Fruit fly (Drosophila melanogaster) whole organism, embryonic: ENCODE measurements around the gene loaf.

Experiments
- Awh ChIP-seq: fragments of 200-800 bp; sonication (Bioruptor generic); IDR thresholded peaks from 2 replicates; pipeline ENCODE4, ENCODE4 v1.3.6; 2022; ENCODE audit warnings: missing biosample characterization, missing genetic modification characterization
- Bgb ChIP-seq: fragments of 200-800 bp; sonication (Bioruptor generic); IDR thresholded peaks from 2 replicates; pipeline ENCODE4 v1.3.6; 2022; ENCODE audit warnings: missing biosample characterization, missing genetic modification characterization; ENCODE audit not compliant: partially characterized antibody
- BtbVII ChIP-seq: fragments of 200-800 bp; sonication (Bioruptor generic); optimal IDR thresholded peaks from 3 replicates; lab custom pipeline; 2017; ENCODE audit warnings: missing biosample characterization, mild to moderate bottlenecking, missing genetic modification characterization
- CG10543 ChIP-seq: fragments of 200-800 bp; sonication (Bioruptor generic); optimal IDR thresholded peaks from 3 replicates; lab custom pipeline; 2017; ENCODE audit warnings: missing biosample characterization, mild to moderate bottlenecking, missing genetic modification characterization, moderate library complexity
- CG10959 ChIP-seq: fragments of 200-800 bp; sonication (Bioruptor generic); IDR thresholded peaks from 2 replicates; pipeline ENCODE4 v1.3.6; 2022; ENCODE audit warnings: missing biosample characterization, missing genetic modification characterization
- CG11504 ChIP-seq: fragments of 200-800 bp; sonication (Bioruptor generic); optimal IDR thresholded peaks from 3 replicates; lab custom pipeline; 2019; ENCODE audit warnings: missing biosample characterization, mild to moderate bottlenecking, missing genetic modification characterization, moderate library complexity
- CG12769 ChIP-seq: fragments of 200-800 bp; sonication (Bioruptor generic); optimal IDR thresholded peaks from 2 replicates; lab custom pipeline; 2019; ENCODE audit warnings: missing biosample characterization, mild to moderate bottlenecking, missing genetic modification characterization, moderate library complexity
- CG13894 ChIP-seq: fragments of 200-800 bp; sonication (Bioruptor generic); optimal IDR thresholded peaks from 3 replicates; lab custom pipeline; 2018; ENCODE audit warnings: missing biosample characterization, mild to moderate bottlenecking, missing genetic modification characterization, moderate library complexity
- CG16813 ChIP-seq: fragments of 200-800 bp; sonication (Bioruptor generic); IDR thresholded peaks from 3 replicates; pipeline ENCODE4 v1.3.6; 2022; ENCODE audit warnings: missing biosample characterization, missing genetic modification characterization; ENCODE audit not compliant: partially characterized antibody
- CG17802 ChIP-seq: fragments of 200-800 bp; sonication (Bioruptor generic); optimal IDR thresholded peaks from 2 replicates; lab custom pipeline; 2018; ENCODE audit warnings: missing biosample characterization, mild to moderate bottlenecking, missing genetic modification characterization, moderate library complexity
- CG18011 ChIP-seq: fragments of 200-800 bp; sonication (Bioruptor generic); optimal IDR thresholded peaks from 2 replicates; lab custom pipeline; 2017; ENCODE audit warnings: missing biosample characterization, missing genetic modification characterization, mild to moderate bottlenecking, moderate library complexity, missing genotype
- CG18476 ChIP-seq: fragments of 200-800 bp; sonication (Bioruptor generic); optimal IDR thresholded peaks from 2 replicates; lab custom pipeline; 2016; ENCODE audit warnings: missing biosample characterization, mild to moderate bottlenecking, missing genetic modification characterization
- CG2199 ChIP-seq: fragments of 200-800 bp; sonication (Bioruptor generic); IDR thresholded peaks from 3 replicates; pipeline ENCODE4 v1.3.6; 2022; ENCODE audit warnings: missing biosample characterization, missing genetic modification characterization
- CG2889 ChIP-seq: fragments of 200-800 bp; sonication (Bioruptor generic); IDR thresholded peaks from 3 replicates; pipeline ENCODE4 v1.3.6; 2022; ENCODE audit warnings: missing biosample characterization, missing genetic modification characterization
- CG32532 ChIP-seq: fragments of 200-800 bp; sonication (Bioruptor generic); IDR thresholded peaks from 2 replicates; pipeline ENCODE4 v1.3.6; 2022; ENCODE audit warnings: missing biosample characterization, missing genetic modification characterization
- CG32772 ChIP-seq: fragments of 200-800 bp; sonication (Bioruptor generic); IDR thresholded peaks from 2 replicates; pipeline ENCODE4 v1.3.6; 2022; ENCODE audit warnings: missing biosample characterization, missing genetic modification characterization
- CG3407 ChIP-seq: fragments of 200-800 bp; sonication (Bioruptor generic); optimal IDR thresholded peaks from 2 replicates; lab custom pipeline; 2018; ENCODE audit warnings: missing biosample characterization, mild to moderate bottlenecking, missing genetic modification characterization
- CG4404 ChIP-seq: fragments of 200-800 bp; sonication (Bioruptor generic); IDR thresholded peaks from 2 replicates; pipeline ENCODE4 v1.3.6; 2022; ENCODE audit warnings: missing biosample characterization, missing genetic modification characterization
- CG4730 ChIP-seq: fragments of 200-800 bp; sonication (Bioruptor generic); IDR thresholded peaks from 2 replicates; pipeline ENCODE4 v1.3.6; 2022; ENCODE audit warnings: missing biosample characterization, missing genetic modification characterization
- Dip3 ChIP-seq: fragments of 200-800 bp; sonication (Bioruptor generic); optimal IDR thresholded peaks from 3 replicates; lab custom pipeline; 2016; ENCODE audit warnings: missing biosample characterization, missing genetic modification characterization
- Dp ChIP-seq: fragments of 200-800 bp; sonication (Bioruptor generic); optimal IDR thresholded peaks from 2 replicates; lab custom pipeline; 2018; ENCODE audit warnings: missing biosample characterization, mild to moderate bottlenecking, missing genetic modification characterization, moderate library complexity
- MTF-1 ChIP-seq: fragments of 200-800 bp; sonication (Bioruptor generic); optimal IDR thresholded peaks from 2 replicates; lab custom pipeline; 2018; ENCODE audit warnings: missing biosample characterization, mild to moderate bottlenecking, missing genetic modification characterization, borderline replicate concordance
- Med ChIP-seq: fragments of 200-800 bp; sonication (Bioruptor generic); peaks from one replicate; lab custom pipeline; 2016; ENCODE audit warnings: missing biosample characterization, missing genetic modification characterization, mild to moderate bottlenecking, inconsistent platforms, moderate library complexity
- Sox102F ChIP-seq: fragments of 200-800 bp; sonication (Bioruptor generic); optimal IDR thresholded peaks from 2 replicates; lab custom pipeline; 2018; ENCODE audit warnings: missing biosample characterization, mild to moderate bottlenecking, missing genetic modification characterization, moderate library complexity
- Vsx1 ChIP-seq: fragments of 200-800 bp; sonication (Bioruptor generic); optimal IDR thresholded peaks from 2 replicates; lab custom pipeline; 2017; ENCODE audit warnings: missing biosample characterization, mild to moderate bottlenecking, missing genetic modification characterization, missing genetic modification reagents
- ara ChIP-seq: fragments of 200-800 bp; sonication (Bioruptor generic); IDR thresholded peaks from 2 replicates; pipeline ENCODE4 v1.3.6; 2022; ENCODE audit warnings: missing biosample characterization, missing genetic modification characterization
- ash1 ChIP-seq: fragments of 200-800 bp; sonication (Bioruptor generic); optimal IDR thresholded peaks from 2 replicates; lab custom pipeline; 2018; ENCODE audit warnings: missing biosample characterization, mild to moderate bottlenecking, missing genetic modification characterization
- cg ChIP-seq: fragments of 200-800 bp; sonication (Bioruptor generic); optimal IDR thresholded peaks from 3 replicates; lab custom pipeline; 2019; ENCODE audit warnings: missing biosample characterization, mild to moderate bottlenecking, missing genetic modification characterization, moderate library complexity
- chinmo ChIP-seq: fragments of 200-800 bp; sonication (Bioruptor generic); IDR thresholded peaks from 4 replicates; pipeline ENCODE4 v1.3.6; 2022; ENCODE audit warnings: missing biosample characterization, missing genetic modification characterization; ENCODE audit not compliant: partially characterized antibody
- crc ChIP-seq: fragments of 200-800 bp; sonication (Bioruptor generic); optimal IDR thresholded peaks from 2 replicates; lab custom pipeline; 2016; ENCODE audit warnings: missing biosample characterization, missing genetic modification characterization
- dmrt99B ChIP-seq: fragments of 200-800 bp; sonication (Bioruptor generic); optimal IDR thresholded peaks from 2 replicates; lab custom pipeline; 2018; ENCODE audit warnings: missing biosample characterization, mild to moderate bottlenecking, missing genetic modification characterization, moderate library complexity
- gt ChIP-seq: fragments of 200-800 bp; sonication (Bioruptor generic); IDR thresholded peaks from 2 replicates; pipeline ENCODE4 v1.3.6; 2022; ENCODE audit warnings: missing biosample characterization, missing genetic modification characterization
- ham ChIP-seq: fragments of 200-800 bp; sonication (Bioruptor generic); IDR thresholded peaks from 2 replicates; pipeline ENCODE4 v1.3.6; 2022; ENCODE audit warnings: missing biosample characterization, missing genetic modification characterization
- hth ChIP-seq: fragments of >200 bp; optimal IDR thresholded peaks from 2 replicates; lab custom pipeline; 2017; ENCODE audit warnings: inconsistent platforms
- nom ChIP-seq: fragments of 200-800 bp; sonication (Bioruptor generic); optimal IDR thresholded peaks from 2 replicates; lab custom pipeline; 2017; ENCODE audit warnings: missing biosample characterization, missing genetic modification characterization, mild to moderate bottlenecking, moderate library complexity, missing genetic modification reagents
- onecut ChIP-seq: fragments of 200-800 bp; sonication (Bioruptor generic); IDR thresholded peaks from 2 replicates; pipeline ENCODE4 v1.3.6; 2022; ENCODE audit warnings: missing biosample characterization, missing genetic modification characterization
- peb ChIP-seq: fragments of 200-800 bp; sonication (Bioruptor generic); IDR thresholded peaks from 2 replicates; pipeline ENCODE4 v1.3.6; 2022; ENCODE audit warnings: missing biosample characterization, missing genetic modification characterization
- row ChIP-seq: fragments of 200-800 bp; sonication (Bioruptor generic); IDR thresholded peaks from 3 replicates; pipeline ENCODE4 v1.3.6; 2022; ENCODE audit warnings: missing biosample characterization, missing genetic modification characterization
- sd ChIP-seq: fragments of 200-800 bp; sonication (Bioruptor generic); optimal IDR thresholded peaks from 3 replicates; lab custom pipeline; 2018; ENCODE audit warnings: missing biosample characterization, mild to moderate bottlenecking, missing genetic modification characterization, moderate library complexity
- sim ChIP-seq: fragments of 200-800 bp; sonication (Bioruptor generic); IDR thresholded peaks from 2 replicates; pipeline ENCODE4 v1.3.6; 2022; ENCODE audit warnings: missing biosample characterization, missing genetic modification characterization
- usp ChIP-seq: fragments of >200 bp; optimal IDR thresholded peaks from 2 replicates; lab custom pipeline; 2017; ENCODE audit warnings: missing biosample characterization, missing genetic modification characterization
- vvl ChIP-seq: fragments of 200-800 bp; sonication (Bioruptor generic); IDR thresholded peaks from 2 replicates; pipeline ENCODE4 v1.3.6; 2022; ENCODE audit warnings: missing biosample characterization, missing genetic modification characterization

The loaf gene

DNA sequence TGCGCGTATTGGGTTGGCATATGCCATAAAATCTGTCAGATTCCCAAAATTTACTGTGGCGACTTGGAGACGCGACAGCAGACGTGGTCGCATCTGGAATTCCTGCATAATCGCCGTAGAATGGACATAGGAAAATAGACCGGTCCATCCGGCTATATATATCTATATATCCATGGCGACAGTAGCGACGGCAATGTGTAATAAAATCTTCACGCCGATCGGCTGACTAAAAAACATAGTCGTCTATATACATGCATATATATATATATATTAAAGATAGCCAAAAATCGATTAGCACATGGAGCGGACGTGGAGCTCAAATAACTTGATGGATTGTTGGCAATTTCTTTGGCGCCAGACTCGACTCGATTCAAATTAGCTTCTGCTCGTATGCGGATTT is 48.0 kb downstream of the loaf start:
- TF ChIP-seq CG13894 (peak; percentile 95), CG18011 (GFP tag; lab: Kevin White, UChicago) (peak; percentile 5), CG2199 (GFP tag; lab: Robert Waterston, UW) (no peak), sd (peak; percentile 87)
- TF ChIP-seq, all 482 proteins: peak for 3

DNA sequence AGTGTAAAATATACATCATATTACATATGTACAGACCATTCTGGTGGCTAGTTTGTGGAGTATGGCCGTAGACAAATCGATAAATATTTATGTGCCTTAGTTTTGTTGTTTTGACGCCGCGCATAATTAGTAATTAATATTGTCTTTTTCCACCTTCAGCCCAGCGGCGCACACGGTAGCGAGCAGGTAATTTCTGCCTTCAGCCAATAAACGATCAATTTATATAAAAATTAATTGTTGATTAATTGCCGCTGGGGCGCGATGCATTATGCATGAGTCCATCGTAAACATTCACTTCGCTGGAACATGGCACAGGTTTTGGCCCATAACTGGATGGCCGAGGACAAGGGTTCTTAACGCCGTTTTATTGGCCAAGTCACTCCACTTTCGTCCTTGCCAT is 48.7 kb downstream of the loaf start:
- no peak for TF ChIP-seq gt (GFP tag; lab: Robert Waterston, UW)
- TF ChIP-seq ash1 (GFP tag; lab: Kevin White, UChicago), result no peak
- TF ChIP-seq Dip3, result no peak
- no peak for TF ChIP-seq CG17802 (tag; lab: Kevin White, UChicago)
- TF ChIP-seq CG10959, result no peak
- no peak for TF ChIP-seq CG32532 (GFP tag; lab: Robert Waterston, UW)
- TF ChIP-seq CG4404 (GFP tag; lab: Robert Waterston, UW), result no peak
- peak; percentile 69 for TF ChIP-seq vvl (GFP tag; lab: Robert Waterston, UW)
- TF ChIP-seq CG4730 (GFP tag; lab: Robert Waterston, UW), result no peak
- no peak for TF ChIP-seq dmrt99B (tag; lab: Kevin White, UChicago)
- TF ChIP-seq crc (GFP tag; lab: Kevin White, UChicago), result no peak
- TF ChIP-seq CG12769 (tag; lab: Kevin White, UChicago), result no peak
- TF ChIP-seq Bgb (GFP tag; lab: Robert Waterston, UW), result no peak
- TF ChIP-seq ara, result no peak
- TF ChIP-seq nom (GFP tag; lab: Kevin White, UChicago), result peak; percentile 2
- TF ChIP-seq CG11504 (tag; lab: Kevin White, UChicago), result no peak
- TF ChIP-seq MTF-1 (GFP tag; lab: Kevin White, UChicago), result no peak
- no peak for TF ChIP-seq cg (GFP tag; lab: Kevin White, UChicago)
- TF ChIP-seq CG3407 (GFP tag; lab: Kevin White, UChicago), result no peak
- TF ChIP-seq onecut, result 0 out of 2 replicates have a peak, but pooled peaks have one; percentile 14
- peak; percentile 35 for TF ChIP-seq Vsx1
- TF ChIP-seq Dp (GFP tag; lab: Kevin White, UChicago), result no peak
- no peak for TF ChIP-seq BtbVII
- TF ChIP-seq CG2889 (GFP tag; lab: Robert Waterston, UW), result no peak
- peak; percentile 53; the same call in 1 of the 2 replicates for TF ChIP-seq Awh
- TF ChIP-seq Med (GFP tag; lab: Kevin White, UChicago), result peak; percentile 46
- TF ChIP-seq Sox102F (GFP tag; lab: Kevin White, UChicago), result no peak
- TF ChIP-seq peb (GFP tag; lab: Robert Waterston, UW), result no peak

DNA sequence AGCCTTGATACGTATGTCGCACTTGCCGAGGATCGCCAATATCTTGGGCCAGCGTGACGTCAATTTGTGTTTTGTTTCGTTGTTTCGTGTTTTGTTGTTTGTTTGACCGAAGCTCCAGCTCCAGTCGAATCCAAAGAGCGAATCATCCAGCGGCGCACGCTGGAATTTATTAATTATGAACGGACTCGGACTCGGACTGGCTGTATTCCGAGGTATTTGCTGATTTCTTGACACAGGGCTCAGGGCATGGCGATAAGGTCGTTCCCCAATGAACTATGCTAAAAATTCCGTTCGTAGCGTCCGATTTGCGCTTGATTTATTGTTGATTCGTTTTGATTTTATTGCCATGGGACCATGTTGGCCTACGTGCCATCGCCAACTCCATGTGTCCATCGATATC is 49.1 kb downstream of the loaf start:
- TF ChIP-seq CG10543 (GFP tag; lab: Kevin White, UChicago), result peak; percentile 22
- no peak for TF ChIP-seq CG16813
- TF ChIP-seq sd, result peak; percentile 95
- TF ChIP-seq ham, result no peak
- TF ChIP-seq chinmo (GFP tag; lab: Robert Waterston, UW), result 0 out of 4 replicates have a peak, but pooled peaks have one; percentile 48
- no peak for TF ChIP-seq row (GFP tag; lab: Robert Waterston, UW)
- no peak for TF ChIP-seq CG32772 (GFP tag; lab: Robert Waterston, UW)
- peak; percentile 58 for TF ChIP-seq CG12769 (tag; lab: Kevin White, UChicago)
- TF ChIP-seq CG18476, result no peak
- TF ChIP-seq CG13894, result peak; percentile 64
- TF ChIP-seq sim (GFP tag; lab: Robert Waterston, UW), result no peak
- no peak for TF ChIP-seq hth (lab: Kevin White, UChicago)
- no peak for TF ChIP-seq usp
- TF ChIP-seq, all 482 proteins: peak for 5
